Fruit fly (Drosophila melanogaster) whole organism, embryonic: ENCODE measurements around the gene CG5225.

ENCODE experiments used
- Bdp1 ChIP-seq: fragments of 200-800 bp; sonication (Bioruptor generic); optimal IDR thresholded peaks from 3 replicates; lab custom pipeline; 2016; ENCODE audit warnings: missing biosample characterization, missing genetic modification characterization
- Bgb ChIP-seq: fragments of 200-800 bp; sonication (Bioruptor generic); IDR thresholded peaks from 2 replicates; pipeline ENCODE4 v1.3.6; 2022; ENCODE audit warnings: missing biosample characterization, missing genetic modification characterization; ENCODE audit not compliant: partially characterized antibody
- CG10462 ChIP-seq: fragments of 200-800 bp; sonication (Bioruptor generic); optimal IDR thresholded peaks from 2 replicates; lab custom pipeline; 2016; ENCODE audit warnings: missing biosample characterization, missing genetic modification characterization
- CG11695 ChIP-seq: fragments of 200-800 bp; sonication (Bioruptor generic); IDR thresholded peaks from 3 replicates; pipeline ENCODE4 v1.3.6; 2022; ENCODE audit warnings: missing biosample characterization, missing genetic modification characterization
- CG12391 ChIP-seq: fragments of 200-800 bp; sonication (Bioruptor generic); optimal IDR thresholded peaks from 3 replicates; lab custom pipeline; 2018; ENCODE audit warnings: missing biosample characterization, mild to moderate bottlenecking, missing genetic modification characterization, moderate library complexity
- CG15073 ChIP-seq: fragments of 200-800 bp; sonication (Bioruptor generic); optimal IDR thresholded peaks from 2 replicates; lab custom pipeline; 2016; ENCODE audit warnings: missing biosample characterization, missing genetic modification characterization
- CG15601 ChIP-seq: fragments of 200-800 bp; sonication (Bioruptor generic); optimal IDR thresholded peaks from 3 replicates; lab custom pipeline; 2019; ENCODE audit warnings: missing biosample characterization, mild to moderate bottlenecking, missing genetic modification characterization, moderate library complexity
- CG15696 ChIP-seq: fragments of 200-800 bp; sonication (Bioruptor generic); optimal IDR thresholded peaks from 2 replicates; lab custom pipeline; 2019; ENCODE audit warnings: missing biosample characterization, mild to moderate bottlenecking, missing genetic modification characterization, moderate library complexity
- CG17359 ChIP-seq: fragments of 200-800 bp; sonication (Bioruptor generic); optimal IDR thresholded peaks from 3 replicates; lab custom pipeline; 2018; ENCODE audit warnings: missing biosample characterization, mild to moderate bottlenecking, missing genetic modification characterization, moderate library complexity
- CG17361 ChIP-seq: fragments of 200-800 bp; sonication (Bioruptor generic); IDR thresholded peaks from 3 replicates; pipeline ENCODE4 v1.3.6; 2022; ENCODE audit warnings: missing biosample characterization, missing genetic modification characterization
- CG17385 ChIP-seq: fragments of 200-800 bp; sonication (Bioruptor generic); optimal IDR thresholded peaks from 3 replicates; lab custom pipeline; 2018; ENCODE audit warnings: missing biosample characterization, mild to moderate bottlenecking, missing genetic modification characterization
- CG2116 ChIP-seq: fragments of 200-800 bp; sonication (Bioruptor generic); optimal IDR thresholded peaks from 3 replicates; lab custom pipeline; 2018; ENCODE audit warnings: missing biosample characterization, mild to moderate bottlenecking, missing genetic modification characterization
- CG32532 ChIP-seq: fragments of 200-800 bp; sonication (Bioruptor generic); IDR thresholded peaks from 2 replicates; pipeline ENCODE4 v1.3.6; 2022; ENCODE audit warnings: missing biosample characterization, missing genetic modification characterization
- CG34422 ChIP-seq: fragments of 200-800 bp; sonication (Bioruptor generic); IDR thresholded peaks from 3 replicates; pipeline ENCODE4 v1.3.6; 2022; ENCODE audit warnings: missing biosample characterization, missing genetic modification characterization
- CG4404 ChIP-seq: fragments of 200-800 bp; sonication (Bioruptor generic); IDR thresholded peaks from 2 replicates; pipeline ENCODE4 v1.3.6; 2022; ENCODE audit warnings: missing biosample characterization, missing genetic modification characterization
- CG6813 ChIP-seq: fragments of 200-800 bp; sonication (Bioruptor generic); optimal IDR thresholded peaks from 2 replicates; lab custom pipeline; 2017; ENCODE audit warnings: missing biosample characterization, missing genetic modification characterization, mild to moderate bottlenecking, moderate library complexity, missing genetic modification reagents
- CG7786 ChIP-seq: fragments of 200-800 bp; sonication (Bioruptor generic); optimal IDR thresholded peaks from 2 replicates; lab custom pipeline; 2016; ENCODE audit warnings: missing biosample characterization, missing genetic modification characterization
- CG7987 ChIP-seq: fragments of 200-800 bp; sonication (Bioruptor generic); optimal IDR thresholded peaks from 2 replicates; lab custom pipeline; 2018; ENCODE audit warnings: missing biosample characterization, mild to moderate bottlenecking, missing genetic modification characterization, moderate library complexity
- CG8290 ChIP-seq, 3 experiments: fragments of 200-800 bp; sonication (Bioruptor generic); optimal IDR thresholded peaks; 2 replicates each; lab custom pipeline; 2016 to 2019; ENCODE audit warnings: missing biosample characterization in 3 of 3, missing genetic modification characterization in 3 of 3, mild to moderate bottlenecking in 2 of 3, moderate library complexity in 1 of 3
- CG8359 ChIP-seq: fragments of 200-800 bp; sonication (Bioruptor generic); optimal IDR thresholded peaks from 2 replicates; lab custom pipeline; 2017; ENCODE audit warnings: missing biosample characterization, mild to moderate bottlenecking, missing genetic modification characterization, borderline replicate concordance
- CG8924 ChIP-seq: fragments of 200-800 bp; optimal IDR thresholded peaks from 3 replicates; lab custom pipeline; 2019; ENCODE audit warnings: missing biosample characterization, mild to moderate bottlenecking, missing genetic modification characterization, moderate library complexity
- CG9215 ChIP-seq: fragments of 200-800 bp; sonication (Bioruptor generic); IDR thresholded peaks from 2 replicates; pipeline ENCODE4 v1.3.6; 2022; ENCODE audit warnings: missing biosample characterization, missing genetic modification characterization
- CG9437 ChIP-seq: fragments of 200-800 bp; sonication (Bioruptor generic); optimal IDR thresholded peaks from 2 replicates; lab custom pipeline; 2018; ENCODE audit warnings: missing biosample characterization, mild to moderate bottlenecking, missing genetic modification characterization
- CG9609 ChIP-seq: fragments of 200-800 bp; sonication (Bioruptor generic); optimal IDR thresholded peaks from 3 replicates; lab custom pipeline; 2016; ENCODE audit warnings: missing biosample characterization, missing genetic modification characterization
- Fer1 ChIP-seq: fragments of 200-800 bp; sonication (Bioruptor generic); optimal IDR thresholded peaks from 2 replicates; lab custom pipeline; 2017; ENCODE audit warnings: missing biosample characterization, mild to moderate bottlenecking, missing genetic modification characterization
- Fer2 ChIP-seq: fragments of 200-800 bp; sonication (Bioruptor generic); optimal IDR thresholded peaks from 2 replicates; lab custom pipeline; 2018; ENCODE audit warnings: missing biosample characterization, mild to moderate bottlenecking, missing genetic modification characterization, moderate library complexity
- HLHmδ ChIP-seq: fragments of 200-800 bp; sonication (Bioruptor generic); optimal IDR thresholded peaks from 2 replicates; lab custom pipeline; 2018; ENCODE audit warnings: missing biosample characterization, mild to moderate bottlenecking, missing genetic modification characterization, moderate library complexity
- Hey ChIP-seq: fragments of 200-800 bp; sonication (Bioruptor generic); optimal IDR thresholded peaks from 3 replicates; lab custom pipeline; 2018; ENCODE audit warnings: missing biosample characterization, mild to moderate bottlenecking, missing genetic modification characterization
- HmgZ ChIP-seq: fragments of 200-800 bp; sonication (Bioruptor generic); optimal IDR thresholded peaks from 2 replicates; lab custom pipeline; 2018; ENCODE audit warnings: missing biosample characterization, mild to moderate bottlenecking, missing genetic modification characterization
- Hsf ChIP-seq: fragments of 200-800 bp; sonication (Bioruptor generic); optimal IDR thresholded peaks from 3 replicates; lab custom pipeline; 2016; ENCODE audit warnings: missing biosample characterization, missing genetic modification characterization
- Lim3 ChIP-seq: fragments of 200-800 bp; sonication (Bioruptor generic); IDR thresholded peaks from 2 replicates; pipeline ENCODE4 v1.3.6; 2022; ENCODE audit warnings: missing biosample characterization, missing genetic modification characterization
- Nf-YA ChIP-seq: fragments of 200-800 bp; sonication (Bioruptor generic); IDR thresholded peaks from 2 replicates; pipeline ENCODE4 v1.3.6; 2022; ENCODE audit warnings: missing biosample characterization, missing genetic modification characterization
- Nf-YB ChIP-seq: fragments of 200-800 bp; sonication (Bioruptor generic); optimal IDR thresholded peaks from 3 replicates; lab custom pipeline; 2019; ENCODE audit warnings: missing biosample characterization, mild to moderate bottlenecking, missing genetic modification characterization, moderate library complexity
- Xbp1 ChIP-seq: fragments of 200-800 bp; sonication (Bioruptor generic); optimal IDR thresholded peaks from 3 replicates; lab custom pipeline; 2016; ENCODE audit warnings: missing biosample characterization, mild to moderate bottlenecking, missing genetic modification characterization
- ac ChIP-seq: fragments of 200-800 bp; sonication (Bioruptor generic); optimal IDR thresholded peaks from 3 replicates; lab custom pipeline; 2017; ENCODE audit warnings: missing biosample characterization, mild to moderate bottlenecking, missing genetic modification characterization
- aop ChIP-seq: fragments of 200-800 bp; sonication (Bioruptor generic); IDR thresholded peaks from 2 replicates; pipeline ENCODE4 v1.3.6; 2022; ENCODE audit warnings: missing biosample characterization, missing genetic modification characterization
- dm ChIP-seq: fragments of 200-800 bp; sonication (Bioruptor generic); optimal IDR thresholded peaks from 3 replicates; lab custom pipeline; 2016; ENCODE audit warnings: missing biosample characterization, missing genetic modification characterization
- dmrt99B ChIP-seq: fragments of 200-800 bp; sonication (Bioruptor generic); optimal IDR thresholded peaks from 2 replicates; lab custom pipeline; 2018; ENCODE audit warnings: missing biosample characterization, mild to moderate bottlenecking, missing genetic modification characterization, moderate library complexity
- dpn ChIP-seq, 2 experiments: fragments of 200-800 bp; sonication (Bioruptor generic); optimal IDR thresholded peaks; 3 replicates each; lab custom pipeline; 2016; ENCODE audit warnings: missing biosample characterization in 2 of 2, missing genetic modification characterization in 2 of 2
- emc ChIP-seq: fragments of 200-800 bp; sonication (Bioruptor generic); optimal IDR thresholded peaks from 2 replicates; lab custom pipeline; 2016; ENCODE audit warnings: missing biosample characterization, missing genetic modification characterization
- fu2 ChIP-seq: fragments of 200-800 bp; sonication (Bioruptor generic); optimal IDR thresholded peaks from 2 replicates; lab custom pipeline; 2016; ENCODE audit warnings: missing biosample characterization, missing genetic modification characterization
- gcm ChIP-seq: fragments of 200-800 bp; sonication (Bioruptor generic); optimal IDR thresholded peaks from 2 replicates; lab custom pipeline; 2019; ENCODE audit warnings: missing biosample characterization, mild to moderate bottlenecking, missing genetic modification characterization, moderate library complexity
- hbn ChIP-seq: fragments of 200-800 bp; sonication (Bioruptor generic); IDR thresholded peaks from 2 replicates; pipeline ENCODE4 v1.3.6; 2022; ENCODE audit warnings: missing biosample characterization, missing genetic modification characterization; ENCODE audit not compliant: partially characterized antibody
- knrl ChIP-seq: fragments of 200-800 bp; sonication (Bioruptor generic); IDR thresholded peaks from 3 replicates; pipeline ENCODE4 v1.3.6; 2022; ENCODE audit warnings: missing biosample characterization, missing genetic modification characterization; ENCODE audit not compliant: partially characterized antibody
- prd ChIP-seq, 3 experiments: fragments of >200 bp in 2 of 3; fragments of 200-800 bp in 1 of 3; sonication (Bioruptor generic) in 1 of 3; optimal IDR thresholded peaks in 2 of 3; IDR thresholded peaks in 1 of 3; 2 replicates in 2 of 3; 3 replicates in 1 of 3; pipeline versions ENCODE4 v1.3.6 to Lab custom; 2017 to 2022; ENCODE audit warnings: missing biosample characterization in 1 of 3, missing genetic modification characterization in 1 of 3
- run ChIP-seq: fragments of 200-800 bp; sonication (Bioruptor generic); optimal IDR thresholded peaks from 3 replicates; lab custom pipeline; 2018; ENCODE audit warnings: missing biosample characterization, mild to moderate bottlenecking, missing genetic modification characterization
- schlank ChIP-seq: fragments of 200-800 bp; sonication (Bioruptor generic); optimal IDR thresholded peaks from 2 replicates; lab custom pipeline; 2018; ENCODE audit warnings: missing biosample characterization, mild to moderate bottlenecking, missing genetic modification characterization
- sima ChIP-seq: fragments of 200-800 bp; sonication (Bioruptor generic); optimal IDR thresholded peaks from 2 replicates; lab custom pipeline; 2016; ENCODE audit warnings: missing biosample characterization, missing genetic modification characterization
- sna ChIP-seq: fragments of 200-800 bp; sonication (Bioruptor generic); IDR thresholded peaks from 2 replicates; pipeline ENCODE4 v1.3.6; 2022; ENCODE audit warnings: missing biosample characterization, missing genetic modification characterization; ENCODE audit not compliant: partially characterized antibody
- toy ChIP-seq: fragments of 200-800 bp; sonication (Bioruptor generic); IDR thresholded peaks from 2 replicates; pipeline ENCODE4 v1.3.6; 2022; ENCODE audit warnings: missing biosample characterization, missing genetic modification characterization
- yki ChIP-seq: fragments of >200 bp; optimal IDR thresholded peaks from 3 replicates; lab custom pipeline; 2018

The CG5225 gene

dm6 chr3R:17056905-17057251, 28.4 kb downstream of the CG5225 start (continued):
- TF ChIP-seq gcm (no peak), CG17359 (tag; lab: Kevin White, UChicago) (peak; percentile 62), CG2116 (no peak), fu2 (GFP tag; lab: Kevin White, UChicago) (no peak), Fer2 (tag; lab: Kevin White, UChicago) (no peak), Fer1 (GFP tag; lab: Kevin White, UChicago) (no peak), CG9215 (GFP tag; lab: Robert Waterston, UW) (no peak), CG9437 (GFP tag; lab: Kevin White, UChicago) (no peak), CG10462 (no peak), Lim3 (GFP tag; lab: Robert Waterston, UW) (no peak), ac (GFP tag; lab: Kevin White, UChicago) (no peak), run (tag; lab: Kevin White, UChicago) (no peak), aop (GFP tag; lab: Robert Waterston, UW) (no peak), CG8924 (tag; lab: Kevin White, UChicago) (no peak), emc (GFP tag; lab: Kevin White, UChicago) (no peak), toy (GFP tag; lab: Robert Waterston, UW) (no peak), CG15696 (tag; lab: Kevin White, UChicago) (peak; percentile 17), CG17385 (GFP tag; lab: Kevin White, UChicago) (no peak), Hsf (peak; percentile 3), CG34422 (GFP tag; lab: Robert Waterston, UW) (no peak), Nf-YA (no peak), yki (lab: Kevin White, UChicago) (no peak), CG11695 (no peak), Xbp1 (GFP tag; lab: Kevin White, UChicago) (no peak), CG15073 (GFP tag; lab: Kevin White, UChicago) (no peak), dmrt99B (tag; lab: Kevin White, UChicago) (peak; percentile 41), Nf-YB (GFP tag; lab: Kevin White, UChicago) (no peak), CG7987 (GFP tag; lab: Kevin White, UChicago) (no peak), sna (no peak), Bgb (GFP tag; lab: Robert Waterston, UW) (no peak), knrl (GFP tag; lab: Robert Waterston, UW) (no peak), Bdp1 (GFP tag; lab: Kevin White, UChicago) (no peak), CG4404 (no peak), CG8290 (GFP tag; optimal IDR thresholded peaks at IDR 0.05; lab: Kevin White, UChicago) (no peak), CG8290 (tag; optimal IDR thresholded peaks at IDR 0.05; lab: Kevin White, UChicago) (no peak), CG17361 (GFP tag; lab: Robert Waterston, UW) (peak; percentile 61; the same call in 2 of the 3 replicates), HmgZ (tag; lab: Kevin White, UChicago) (no peak), dpn (GFP tag; optimal IDR thresholded peaks at IDR 0.05; lab: Kevin White, UChicago) (no peak), CG32532 (GFP tag; lab: Robert Waterston, UW) (no peak), Hey (tag; lab: Kevin White, UChicago) (no peak), CG7786 (no peak), prd (optimal IDR thresholded peaks at IDR 0.05; lab: Kevin White, UChicago) (no peak), prd (GFP tag; IDR thresholded peaks at IDR 0.05; lab: Robert Waterston, UW) (peak; percentile 42; the same call in 1 of the 3 replicates), CG8359 (GFP tag; lab: Kevin White, UChicago) (no peak), CG15601 (tag; lab: Kevin White, UChicago) (no peak), schlank (tag; lab: Kevin White, UChicago) (no peak), CG9609 (GFP tag; lab: Kevin White, UChicago) (no peak), CG12391 (no peak), dm (GFP tag; lab: Kevin White, UChicago) (no peak), CG6813 (GFP tag; lab: Kevin White, UChicago) (no peak), hbn (GFP tag; lab: Robert Waterston, UW) (no peak), HLHmδ (no peak), sima (GFP tag; lab: Kevin White, UChicago) (no peak)
